Worm (Caenorhabditis elegans) whole organism, late embryonic: Measurements from ENCODE around the gene hsp-4.

Experiments used
- ama-1 ChIP-seq: fragments of 150-350 bp; optimal IDR thresholded peaks from 2 replicates; lab custom pipeline; 2014
- fkh-10 ChIP-seq: fragments of 150-350 bp; optimal IDR thresholded peaks from 2 replicates; lab custom pipeline; 2014; ENCODE audit warnings: missing biosample characterization, missing genetic modification reagents, missing genetic modification characterization
- pqm-1 ChIP-seq: sonication (generic microtip); optimal IDR thresholded peaks from 2 replicates; lab custom pipeline; 2016; ENCODE audit warnings: missing genetic modification characterization, missing compliant biosample characterization

DNA sequence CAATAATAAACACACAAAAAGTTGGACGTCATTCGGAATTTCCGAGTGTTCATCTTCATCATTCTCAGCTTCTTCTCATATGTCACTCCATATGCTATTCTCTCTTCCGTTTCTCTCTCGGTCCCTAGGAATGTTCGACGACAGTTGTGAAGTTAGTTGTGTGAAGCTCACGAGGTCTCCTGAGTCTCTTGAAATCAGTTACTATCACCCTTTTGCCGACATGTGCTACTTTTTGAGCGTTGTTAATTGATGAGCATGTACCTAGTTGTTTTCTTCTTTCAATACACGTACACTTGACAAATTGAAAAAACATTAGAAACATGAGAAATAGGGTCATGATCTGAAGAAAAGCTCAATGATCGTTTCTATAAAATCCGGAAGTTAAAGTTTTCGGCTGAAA, 29.1 kb downstream of the hsp-4 start:
- no peak for TF ChIP-seq ama-1 (lab: Kevin White, UChicago)
- TF ChIP-seq pqm-1 (tag; lab: Kevin White, UChicago) = no peak
- no peak for TF ChIP-seq fkh-10 (GFP tag; lab: Kevin White, UChicago)
